Worm (Caenorhabditis elegans): ENCODE data around the gene R05A10.3.

The R05A10.3 gene

ce11 chrIV:14127805-14128610, 48.3 kb downstream of the R05A10.3 start, which contains the start of gene H12I19.115:
Gene H12I19.115, minus strand, starts transcription at chrIV:14127855.
- TF ChIP-seq pha-4 (tag; optimal IDR thresholded peaks at IDR 0.05): no peak
- TF ChIP-seq ceh-24 (tag; optimal IDR thresholded peaks at IDR 0.05): no peak
- peak; percentile 63 for TF ChIP-seq nfya-1 (tag; optimal IDR thresholded peaks at IDR 0.05)
- TF ChIP-seq unc-55 (GFP tag; optimal IDR thresholded peaks at IDR 0.05): peak; percentile 36
- no peak for TF ChIP-seq fkh-6 (tag; optimal IDR thresholded peaks at IDR 0.05)
- no peak for TF ChIP-seq hlh-15 (tag; optimal IDR thresholded peaks at IDR 0.05)
- peak; percentile 4 for TF ChIP-seq syd-9 (tag; optimal IDR thresholded peaks at IDR 0.05)
- TF ChIP-seq che-1 (tag; optimal IDR thresholded peaks at IDR 0.05): peak; percentile 20
- no peak for TF ChIP-seq pros-1 (tag; optimal IDR thresholded peaks at IDR 0.05)
- no peak for TF ChIP-seq eyg-1 (tag; optimal IDR thresholded peaks at IDR 0.05)
- TF ChIP-seq ztf-16 (tag; optimal IDR thresholded peaks at IDR 0.05): no peak
- TF ChIP-seq T23F11.4 (GFP tag; optimal IDR thresholded peaks at IDR 0.05): no peak
- no peak for TF ChIP-seq hlh-13 (GFP tag; optimal IDR thresholded peaks at IDR 0.05)
- TF ChIP-seq gmeb-2 (tag; optimal IDR thresholded peaks at IDR 0.05): no peak
- TF ChIP-seq K09A11.1 (tag; optimal IDR thresholded peaks at IDR 0.05; ENCODE audit: insufficient read depth): no peak
- no peak for TF ChIP-seq nhr-11 (tag; optimal IDR thresholded peaks at IDR 0.05)
- no peak for TF ChIP-seq Y22D7AL.16 (tag; optimal IDR thresholded peaks at IDR 0.05)
- TF ChIP-seq hlh-8 (tag; optimal IDR thresholded peaks at IDR 0.05): no peak
- TF ChIP-seq sox-2 (GFP tag; IDR thresholded peaks at IDR 0.05): no peak
- TF ChIP-seq pat-9 (tag; optimal IDR thresholded peaks at IDR 0.05): no peak
- TF ChIP-seq dve-1 (tag; optimal IDR thresholded peaks at IDR 0.05): no peak
- TF ChIP-seq hlh-6 (tag; optimal IDR thresholded peaks at IDR 0.05): no peak
- TF ChIP-seq lin-11 (tag; optimal IDR thresholded peaks at IDR 0.05): no peak
- no peak for TF ChIP-seq sox-4 (tag; optimal IDR thresholded peaks at IDR 0.05)
- TF ChIP-seq C08G9.2 (tag; optimal IDR thresholded peaks at IDR 0.05): no peak
- TF ChIP-seq ets-4 (tag; optimal IDR thresholded peaks at IDR 0.05): no peak
- peak; percentile 39 for TF ChIP-seq tbx-2 (tag; optimal IDR thresholded peaks at IDR 0.05)
- peak; percentile 31 for TF ChIP-seq rnt-1 (tag; optimal IDR thresholded peaks at IDR 0.05)
- peak; percentile 97 for TF ChIP-seq elt-2 (tag; optimal IDR thresholded peaks at IDR 0.05)
- TF ChIP-seq ceh-18 (tag; optimal IDR thresholded peaks at IDR 0.05): peak; percentile 11
- no peak for TF ChIP-seq ref-2 (tag; optimal IDR thresholded peaks at IDR 0.05)
- no peak for TF ChIP-seq ama-1 (optimal IDR thresholded peaks at IDR 0.05)
- TF ChIP-seq unc-86 (tag; optimal IDR thresholded peaks at IDR 0.05): no peak
- no peak for TF ChIP-seq ceh-9 (tag; optimal IDR thresholded peaks at IDR 0.05)
- TF ChIP-seq pag-3 (tag; optimal IDR thresholded peaks at IDR 0.05; ENCODE audit: borderline replicate concordance): no peak
- no peak for TF ChIP-seq madf-2 (tag; optimal IDR thresholded peaks at IDR 0.05)
- TF ChIP-seq ceh-14 (tag; optimal IDR thresholded peaks at IDR 0.05): no peak
- TF ChIP-seq mec-3 (tag; optimal IDR thresholded peaks at IDR 0.05; ENCODE audit: borderline replicate concordance): no peak
- TF ChIP-seq odd-2 (tag; optimal IDR thresholded peaks at IDR 0.05): no peak
- no peak for TF ChIP-seq ceh-34 (tag; optimal IDR thresholded peaks at IDR 0.05)
- TF ChIP-seq nhr-232 (tag; optimal IDR thresholded peaks at IDR 0.05): no peak
- TF ChIP-seq ttx-3 (tag; optimal IDR thresholded peaks at IDR 0.05): no peak
- TF ChIP-seq ceh-22 (tag; optimal IDR thresholded peaks at IDR 0.05): no peak
- TF ChIP-seq ceh-30 (tag; optimal IDR thresholded peaks at IDR 0.05): no peak
- no peak for TF ChIP-seq pqm-1 (tag; optimal IDR thresholded peaks at IDR 0.05)
- TF ChIP-seq unc-3 (GFP tag; conservative IDR thresholded peaks at IDR 0.05): no peak
- no peak for TF ChIP-seq unc-3 (tag; optimal IDR thresholded peaks at IDR 0.05)
- TF ChIP-seq tbx-7 (tag; optimal IDR thresholded peaks at IDR 0.05): no peak
- TF ChIP-seq ceh-19 (GFP tag; optimal IDR thresholded peaks at IDR 0.05): no peak
- no peak for TF ChIP-seq fax-1 (tag; optimal IDR thresholded peaks at IDR 0.05)
- TF ChIP-seq ceh-48 (tag; optimal IDR thresholded peaks at IDR 0.05): no peak
- TF ChIP-seq lim-6 (tag; optimal IDR thresholded peaks at IDR 0.05): no peak
- no peak for TF ChIP-seq sdc-2 (tag; optimal IDR thresholded peaks at IDR 0.05)

Data from whole organism, late embryonic.